Fruit fly (Drosophila melanogaster): ENCODE measurements around the gene CG13728.

CG13728 gene

dm6 chr3L:17359225-17359773 lies 23.2 kb downstream of the CG13728 start, which contains the start of gene tap:
Gene tap (plus strand): TSS chr3L:17359682.
- TF ChIP-seq CG7045 (GFP tag; optimal IDR thresholded peaks at IDR 0.05) (no peak), CG11617 (GFP tag; optimal IDR thresholded peaks at IDR 0.05) (no peak), CG14711 (tag; optimal IDR thresholded peaks at IDR 0.05) (no peak), CG12768 (GFP tag; optimal IDR thresholded peaks at IDR 0.05) (no peak), Crg-1 (GFP tag; optimal IDR thresholded peaks at IDR 0.05) (no peak), Hr96 (GFP tag; optimal IDR thresholded peaks at IDR 0.05) (no peak), Mnt (GFP tag; optimal IDR thresholded peaks at IDR 0.05) (no peak), tj (GFP tag; optimal IDR thresholded peaks at IDR 0.05) (no peak), bab1 (GFP tag; optimal IDR thresholded peaks at IDR 0.05) (no peak), CG33017 (tag; optimal IDR thresholded peaks at IDR 0.05) (no peak)

dm6 chr3L:17358490-17358889 lies 24.0 kb downstream of the CG13728 start:
- no peak for TF ChIP-seq Hr96 (GFP tag; optimal IDR thresholded peaks at IDR 0.05)
- no peak for TF ChIP-seq CG11617 (GFP tag; optimal IDR thresholded peaks at IDR 0.05)
- no peak for TF ChIP-seq Crg-1 (GFP tag; optimal IDR thresholded peaks at IDR 0.05)
- no peak for TF ChIP-seq cic (GFP tag; optimal IDR thresholded peaks at IDR 0.05)
- TF ChIP-seq bab1 (GFP tag; optimal IDR thresholded peaks at IDR 0.05), result no peak
- no peak for TF ChIP-seq CG7045 (GFP tag; optimal IDR thresholded peaks at IDR 0.05)

- TF ChIP-seq kay (GFP tag; ENCODE audit: borderline replicate concordance) (no peak), toe (GFP tag; optimal IDR thresholded peaks at IDR 0.05) (no peak), tj (GFP tag; optimal IDR thresholded peaks at IDR 0.05) (no peak), Hr96 (GFP tag; optimal IDR thresholded peaks at IDR 0.05) (no peak), CG14711 (tag; optimal IDR thresholded peaks at IDR 0.05) (no peak), CG1620 (GFP tag; optimal IDR thresholded peaks at IDR 0.05) (no peak), bab1 (GFP tag; optimal IDR thresholded peaks at IDR 0.05) (no peak), cnc (optimal IDR thresholded peaks at IDR 0.05) (no peak), ovo (GFP tag; optimal IDR thresholded peaks at IDR 0.05) (no peak), CG12768 (GFP tag; optimal IDR thresholded peaks at IDR 0.05) (no peak), pad (GFP tag; optimal IDR thresholded peaks at IDR 0.05) (no peak), cic (GFP tag; optimal IDR thresholded peaks at IDR 0.05) (no peak), Crg-1 (GFP tag; optimal IDR thresholded peaks at IDR 0.05) (no peak), CG7101 (tag; optimal IDR thresholded peaks at IDR 0.05) (no peak), Mnt (GFP tag; optimal IDR thresholded peaks at IDR 0.05) (no peak), CG5204 (GFP tag; optimal IDR thresholded peaks at IDR 0.05) (no peak)
These were observed 25.1 kb downstream of the CG13728 start for dm6 chr3L:17357431-17357830.

dm6 chr3L:17352812-17353211 lies 29.7 kb downstream of the CG13728 start:
- TF ChIP-seq toe (GFP tag; optimal IDR thresholded peaks at IDR 0.05) (peak; percentile 69), bab1 (GFP tag; optimal IDR thresholded peaks at IDR 0.05) (peak; percentile 34), ovo (GFP tag; optimal IDR thresholded peaks at IDR 0.05) (peak; percentile 70), tj (GFP tag; optimal IDR thresholded peaks at IDR 0.05) (no peak), pad (GFP tag; optimal IDR thresholded peaks at IDR 0.05) (peak; percentile 90), cic (GFP tag; optimal IDR thresholded peaks at IDR 0.05) (no peak), Mnt (GFP tag; optimal IDR thresholded peaks at IDR 0.05) (peak; percentile 46)

dm6 chr3L:17351522-17351921 lies 31.0 kb downstream of the CG13728 start, which contains the start of gene CG7692:
Gene CG7692 (plus strand): TSS chr3L:17351822.
- TF ChIP-seq CG7101 (tag; optimal IDR thresholded peaks at IDR 0.05) (no peak), pad (GFP tag; optimal IDR thresholded peaks at IDR 0.05) (no peak)

- TF ChIP-seq kay (GFP tag; ENCODE audit: borderline replicate concordance) (no peak), bab1 (GFP tag; optimal IDR thresholded peaks at IDR 0.05) (no peak), cnc (optimal IDR thresholded peaks at IDR 0.05) (no peak), CG33017 (tag; optimal IDR thresholded peaks at IDR 0.05) (no peak), CG7045 (GFP tag; optimal IDR thresholded peaks at IDR 0.05) (no peak), ovo (GFP tag; optimal IDR thresholded peaks at IDR 0.05) (no peak), toe (GFP tag; optimal IDR thresholded peaks at IDR 0.05) (no peak), CG7101 (tag; optimal IDR thresholded peaks at IDR 0.05) (no peak), cic (GFP tag; optimal IDR thresholded peaks at IDR 0.05) (no peak), pad (GFP tag; optimal IDR thresholded peaks at IDR 0.05) (no peak), Mnt (GFP tag; optimal IDR thresholded peaks at IDR 0.05) (no peak), Crg-1 (GFP tag; optimal IDR thresholded peaks at IDR 0.05) (no peak)
These were observed 32.9 kb downstream of the CG13728 start, which contains the start of gene Mip for dm6 chr3L:17349604-17350003. Gene Mip (minus strand): TSS chr3L:17349666.

dm6 chr3L:17346393-17346792 lies 36.1 kb downstream of the CG13728 start:
- TF ChIP-seq bab1 (GFP tag; optimal IDR thresholded peaks at IDR 0.05), result no peak
- TF ChIP-seq Hr96 (GFP tag; optimal IDR thresholded peaks at IDR 0.05), result no peak
- no peak for TF ChIP-seq kay (GFP tag; ENCODE audit: borderline replicate concordance)
- TF ChIP-seq toe (GFP tag; optimal IDR thresholded peaks at IDR 0.05), result no peak
- TF ChIP-seq Clk (GFP tag; optimal IDR thresholded peaks at IDR 0.05), result no peak
- TF ChIP-seq pad (GFP tag; optimal IDR thresholded peaks at IDR 0.05), result no peak
- TF ChIP-seq cnc (optimal IDR thresholded peaks at IDR 0.05), result no peak
- no peak for TF ChIP-seq ovo (GFP tag; optimal IDR thresholded peaks at IDR 0.05)
- TF ChIP-seq CG7101 (tag; optimal IDR thresholded peaks at IDR 0.05), result no peak
- TF ChIP-seq cic (GFP tag; optimal IDR thresholded peaks at IDR 0.05), result no peak
- no peak for TF ChIP-seq Crg-1 (GFP tag; optimal IDR thresholded peaks at IDR 0.05)
- no peak for TF ChIP-seq CG12768 (GFP tag; optimal IDR thresholded peaks at IDR 0.05)
- no peak for TF ChIP-seq CG1620 (GFP tag; optimal IDR thresholded peaks at IDR 0.05)
- TF ChIP-seq CG7045 (GFP tag; optimal IDR thresholded peaks at IDR 0.05), result no peak

Data from whole organism, adult.